Worm (Caenorhabditis elegans) whole organism, L3 larva: ENCODE data around the gene lips-13.

Source experiments
- R02D3.7 ChIP-seq: fragments of 150-350 bp; optimal IDR thresholded peaks from 2 replicates; lab custom pipeline; 2014; ENCODE audit warnings: missing biosample characterization, missing genetic modification characterization
- aly-2 ChIP-seq: fragments of 150-350 bp; optimal IDR thresholded peaks from 2 replicates; lab custom pipeline; 2014; ENCODE audit warnings: missing biosample characterization, missing genetic modification characterization
- ceh-28 ChIP-seq: fragments of 150-350 bp; optimal IDR thresholded peaks from 2 replicates; lab custom pipeline; 2014; ENCODE audit warnings: missing biosample characterization, missing genetic modification reagents, missing genetic modification characterization
- egl-27 ChIP-seq: sonication (generic microtip); optimal IDR thresholded peaks from 4 replicates; lab custom pipeline; 2017; ENCODE audit warnings: missing biosample characterization, missing genetic modification reagents, missing genetic modification characterization
- egl-5 ChIP-seq: fragments of 150-350 bp; optimal IDR thresholded peaks from 2 replicates; lab custom pipeline; 2017; ENCODE audit warnings: missing biosample characterization, missing genetic modification reagents, missing genetic modification characterization, inconsistent platforms
- elt-1 ChIP-seq: fragments of 150-350 bp; optimal IDR thresholded peaks from 2 replicates; lab custom pipeline; 2014; ENCODE audit warnings: missing biosample characterization, missing genetic modification characterization
- elt-2 ChIP-seq: sonication (generic microtip); optimal IDR thresholded peaks from 2 replicates; lab custom pipeline; 2016; ENCODE audit warnings: missing genetic modification reagents, mild to moderate bottlenecking, missing genetic modification characterization, missing compliant biosample characterization
- elt-3 ChIP-seq, 3 experiments: fragments of 150-350 bp in 1 of 3; sonication (generic microtip) in 2 of 3; optimal IDR thresholded peaks; 2 replicates in 2 of 3; 4 replicates in 1 of 3; lab custom pipeline; 2014 to 2017; ENCODE audit warnings: missing biosample characterization in 3 of 3, missing genetic modification characterization in 3 of 3
- fkh-10 ChIP-seq: sonication (generic microtip); optimal IDR thresholded peaks from 2 replicates; lab custom pipeline; 2017; ENCODE audit warnings: missing biosample characterization, missing genetic modification reagents, missing genetic modification characterization
- fos-1 ChIP-seq: fragments of 150-350 bp; optimal IDR thresholded peaks from 2 replicates; lab custom pipeline; 2014; ENCODE audit warnings: missing biosample characterization, missing genetic modification characterization
- jun-1 ChIP-seq: fragments of 150-350 bp; optimal IDR thresholded peaks from 2 replicates; lab custom pipeline; 2014; ENCODE audit warnings: missing biosample characterization, missing genetic modification reagents, missing genetic modification characterization
- lin-15B ChIP-seq: fragments of 150-350 bp; optimal IDR thresholded peaks from 2 replicates; lab custom pipeline; 2014; ENCODE audit warnings: missing biosample characterization, missing genetic modification characterization
- lin-39 ChIP-seq: fragments of 150-350 bp; optimal IDR thresholded peaks from 2 replicates; lab custom pipeline; 2018; ENCODE audit warnings: missing biosample characterization, missing genetic modification reagents, missing genetic modification characterization
- lsy-12 ChIP-seq: sonication (generic microtip); optimal IDR thresholded peaks from 2 replicates; lab custom pipeline; 2016; ENCODE audit warnings: mild to moderate bottlenecking, missing genetic modification characterization, missing compliant biosample characterization
- mdl-1 ChIP-seq: fragments of 150-350 bp; optimal IDR thresholded peaks from 2 replicates; lab custom pipeline; 2014; ENCODE audit warnings: missing biosample characterization, missing genetic modification characterization
- nfya-1 ChIP-seq: sonication (generic microtip); optimal IDR thresholded peaks from 2 replicates; lab custom pipeline; 2017; ENCODE audit warnings: missing genetic modification characterization, mild to moderate bottlenecking, missing compliant biosample characterization, antibody characterized with exemption, moderate library complexity; ENCODE audit not compliant: insufficient read depth
- nhr-11 ChIP-seq: fragments of 150-350 bp; optimal IDR thresholded peaks from 2 replicates; lab custom pipeline; 2014; ENCODE audit warnings: missing biosample characterization, missing genetic modification characterization
- nhr-12 ChIP-seq: fragments of 150-350 bp; optimal IDR thresholded peaks from 2 replicates; lab custom pipeline; 2014; ENCODE audit warnings: missing biosample characterization, missing genetic modification characterization
- nhr-23 ChIP-seq: fragments of 150-350 bp; optimal IDR thresholded peaks from 2 replicates; lab custom pipeline; 2014; ENCODE audit warnings: missing biosample characterization, missing genetic modification reagents, missing genetic modification characterization
- nhr-25 ChIP-seq: sonication (generic microtip); optimal IDR thresholded peaks from 2 replicates; lab custom pipeline; 2017; ENCODE audit warnings: missing biosample characterization, missing genetic modification characterization
- nhr-28 ChIP-seq: fragments of 150-350 bp; optimal IDR thresholded peaks from 2 replicates; lab custom pipeline; 2014; ENCODE audit warnings: missing biosample characterization, missing genetic modification characterization
- nhr-43 ChIP-seq: sonication (generic microtip); optimal IDR thresholded peaks from 2 replicates; lab custom pipeline; 2016; ENCODE audit warnings: mild to moderate bottlenecking, missing genetic modification characterization, missing compliant biosample characterization; ENCODE audit not compliant: poor library complexity, severe bottlenecking
- nhr-76 ChIP-seq: fragments of 150-350 bp; sonication (generic microtip); optimal IDR thresholded peaks from 5 replicates; lab custom pipeline; 2014; ENCODE audit warnings: missing biosample characterization, missing genetic modification characterization
- pqm-1 ChIP-seq: fragments of 150-350 bp; optimal IDR thresholded peaks from 2 replicates; lab custom pipeline; 2017; ENCODE audit warnings: missing biosample characterization, missing genetic modification characterization, inconsistent platforms
- skn-1 ChIP-seq: fragments of 150-350 bp; optimal IDR thresholded peaks from 2 replicates; lab custom pipeline; 2014; ENCODE audit warnings: missing biosample characterization, missing genetic modification characterization
- snpc-4 ChIP-seq: fragments of 150-350 bp; optimal IDR thresholded peaks from 2 replicates; lab custom pipeline; 2014; ENCODE audit warnings: missing biosample characterization, missing genetic modification characterization
- unc-39 ChIP-seq: sonication (generic microtip); optimal IDR thresholded peaks from 4 replicates; lab custom pipeline; 2017; ENCODE audit warnings: missing biosample characterization, missing genetic modification characterization
- unc-62 ChIP-seq: fragments of 150-350 bp; sonication (generic microtip); optimal IDR thresholded peaks from 4 replicates; lab custom pipeline; 2014; ENCODE audit warnings: missing biosample characterization, missing genetic modification reagents, missing genetic modification characterization
- zag-1 ChIP-seq: fragments of 150-350 bp; optimal IDR thresholded peaks from 2 replicates; lab custom pipeline; 2014; ENCODE audit warnings: missing biosample characterization, missing genetic modification characterization
- ztf-11 ChIP-seq: fragments of 150-350 bp; optimal IDR thresholded peaks from 2 replicates; lab custom pipeline; 2014; ENCODE audit warnings: missing biosample characterization, missing genetic modification characterization

The lips-13 gene

DNA sequence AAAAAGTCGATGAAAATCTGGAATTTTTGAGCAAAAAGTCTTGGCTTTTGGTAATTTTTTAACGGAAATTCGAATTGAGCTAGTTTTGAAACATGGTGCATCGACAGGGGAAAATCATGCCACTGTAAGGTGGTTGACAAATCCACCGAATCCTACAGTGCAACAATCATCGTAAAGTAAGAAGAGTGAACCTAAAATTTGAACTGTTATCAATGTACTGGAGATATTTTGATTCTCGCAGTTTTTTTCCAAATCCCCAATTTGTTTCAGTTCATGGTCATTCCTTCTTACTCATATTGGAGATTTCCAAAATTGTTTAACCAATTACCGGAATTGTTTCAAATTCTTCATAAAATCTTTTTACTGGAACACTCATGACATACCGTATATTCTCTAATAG lies 34.9 kb upstream of the lips-13 start:
- TF ChIP-seq nhr-23 (no peak), elt-2 (peak; percentile 30)

DNA sequence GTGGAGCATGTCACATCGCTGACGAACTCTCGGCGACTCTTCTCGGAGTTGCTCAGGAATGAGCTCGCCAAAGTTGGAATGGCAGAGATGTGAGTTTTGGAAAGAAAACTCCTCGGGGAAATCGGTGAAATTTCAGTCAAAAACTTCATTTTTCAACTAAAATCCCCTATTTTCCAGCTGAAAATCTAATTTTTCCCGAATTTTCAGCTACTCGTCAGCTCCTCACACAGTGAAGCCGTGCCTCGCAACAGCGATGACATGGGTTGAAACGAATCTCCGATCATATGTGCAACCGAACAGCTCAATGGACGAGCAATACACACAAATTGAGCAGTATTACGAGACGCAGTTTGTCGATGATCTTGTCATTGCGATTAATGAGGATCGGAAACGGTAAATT lies 34.0 kb upstream of the lips-13 start:
- TF ChIP-seq unc-39 (tag; lab: Kevin White, UChicago) (no peak), pqm-1 (tag; lab: Kevin White, UChicago) (no peak), nhr-11 (no peak), aly-2 (no peak), elt-2 (no peak), mdl-1 (tag; lab: Kevin White, UChicago) (no peak)

DNA sequence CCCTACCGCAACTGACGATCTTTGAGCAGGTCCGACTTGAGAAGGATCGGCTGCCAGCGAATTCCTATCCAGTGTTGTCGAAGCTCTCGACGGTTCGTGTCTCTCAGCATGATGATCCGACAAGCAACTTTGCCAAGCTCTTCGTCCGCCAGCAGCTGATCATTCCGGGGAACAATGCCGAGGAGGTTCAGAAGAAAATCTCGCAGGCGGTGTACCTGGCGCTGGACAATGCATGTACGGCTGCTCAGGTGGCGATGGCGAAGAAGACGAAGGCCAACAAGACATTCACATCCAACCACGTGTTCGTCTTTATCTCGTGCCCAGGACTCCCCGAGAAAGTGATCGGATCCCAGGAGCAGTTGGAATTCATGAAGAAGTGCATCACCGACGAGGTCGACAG lies 31.5 kb upstream of the lips-13 start:
- no peak for TF ChIP-seq jun-1 (tag; lab: Kevin White, UChicago)
- no peak for TF ChIP-seq lin-39 (tag; lab: Kevin White, UChicago)
- TF ChIP-seq, all 47 proteins: peak for 0

DNA sequence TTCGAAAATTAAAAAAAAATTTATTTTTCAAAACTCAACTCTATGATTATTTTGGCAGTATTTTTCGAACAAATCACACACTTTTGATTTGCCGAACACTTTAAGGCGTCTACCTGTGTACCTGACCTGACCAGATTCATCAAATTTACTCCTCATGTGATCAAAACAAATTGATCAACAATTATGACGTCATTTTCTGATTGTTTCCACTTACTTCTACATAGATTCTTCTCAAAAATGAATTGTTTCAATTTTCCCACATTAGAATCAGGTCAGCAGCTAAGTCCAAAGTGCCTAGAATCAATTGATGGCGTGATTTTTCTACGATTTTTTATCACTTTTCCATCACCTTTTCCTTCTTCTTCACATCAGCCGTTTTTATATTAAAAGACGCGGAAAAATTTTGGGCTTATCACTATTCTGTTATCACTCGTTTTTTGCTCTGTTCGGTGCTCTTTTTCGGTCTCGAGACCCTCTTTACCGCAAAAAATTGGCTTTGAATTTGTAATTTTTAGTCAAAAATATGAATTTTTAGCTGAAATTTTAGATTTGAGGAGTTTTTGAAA lies 25.4 kb upstream of the lips-13 start:
- peak; percentile 76 for TF ChIP-seq elt-2
- TF ChIP-seq elt-1 = no peak
- TF ChIP-seq skn-1 (tag; lab: Kevin White, UChicago) = no peak
- no peak for TF ChIP-seq R02D3.7 (tag; lab: Kevin White, UChicago)
- no peak for TF ChIP-seq unc-39 (tag; lab: Kevin White, UChicago)
- no peak for TF ChIP-seq nhr-76 (tag; lab: Kevin White, UChicago)
- no peak for TF ChIP-seq zag-1 (tag; lab: Kevin White, UChicago)
- peak; percentile 65 for TF ChIP-seq nhr-43 (tag; lab: Kevin White, UChicago)
- no peak for TF ChIP-seq jun-1 (tag; lab: Kevin White, UChicago)
- TF ChIP-seq pqm-1 (tag; lab: Kevin White, UChicago) = peak; percentile 64
- no peak for TF ChIP-seq fos-1
- TF ChIP-seq lsy-12 (tag; lab: Kevin White, UChicago) = no peak
- TF ChIP-seq nfya-1 (tag; lab: Kevin White, UChicago) = no peak
- no peak for TF ChIP-seq lin-15B (tag; lab: Kevin White, UChicago)
- no peak for TF ChIP-seq lin-39 (tag; lab: Kevin White, UChicago)
- no peak for TF ChIP-seq nhr-12 (tag; lab: Kevin White, UChicago)
- TF ChIP-seq egl-5 (tag; lab: Kevin White, UChicago) = no peak
- no peak for TF ChIP-seq egl-27 (tag; lab: Kevin White, UChicago)
- TF ChIP-seq elt-3 (tag; optimal IDR thresholded peaks at IDR 0.05; lab: Kevin White, UChicago) = no peak
- no peak for TF ChIP-seq aly-2
- TF ChIP-seq nhr-25 (tag; lab: Kevin White, UChicago) = no peak
- TF ChIP-seq snpc-4 (tag; lab: Kevin White, UChicago) = no peak
- no peak for TF ChIP-seq nhr-11
- no peak for TF ChIP-seq fkh-10 (GFP tag; lab: Kevin White, UChicago)
- TF ChIP-seq ztf-11 (tag; lab: Kevin White, UChicago) = no peak
- no peak for TF ChIP-seq unc-62 (GFP tag; lab: Kevin White, UChicago)
- no peak for TF ChIP-seq ceh-28 (tag; lab: Kevin White, UChicago)
- TF ChIP-seq nhr-23 = peak; percentile 29
- TF ChIP-seq, all 47 proteins: peak for 4

DNA sequence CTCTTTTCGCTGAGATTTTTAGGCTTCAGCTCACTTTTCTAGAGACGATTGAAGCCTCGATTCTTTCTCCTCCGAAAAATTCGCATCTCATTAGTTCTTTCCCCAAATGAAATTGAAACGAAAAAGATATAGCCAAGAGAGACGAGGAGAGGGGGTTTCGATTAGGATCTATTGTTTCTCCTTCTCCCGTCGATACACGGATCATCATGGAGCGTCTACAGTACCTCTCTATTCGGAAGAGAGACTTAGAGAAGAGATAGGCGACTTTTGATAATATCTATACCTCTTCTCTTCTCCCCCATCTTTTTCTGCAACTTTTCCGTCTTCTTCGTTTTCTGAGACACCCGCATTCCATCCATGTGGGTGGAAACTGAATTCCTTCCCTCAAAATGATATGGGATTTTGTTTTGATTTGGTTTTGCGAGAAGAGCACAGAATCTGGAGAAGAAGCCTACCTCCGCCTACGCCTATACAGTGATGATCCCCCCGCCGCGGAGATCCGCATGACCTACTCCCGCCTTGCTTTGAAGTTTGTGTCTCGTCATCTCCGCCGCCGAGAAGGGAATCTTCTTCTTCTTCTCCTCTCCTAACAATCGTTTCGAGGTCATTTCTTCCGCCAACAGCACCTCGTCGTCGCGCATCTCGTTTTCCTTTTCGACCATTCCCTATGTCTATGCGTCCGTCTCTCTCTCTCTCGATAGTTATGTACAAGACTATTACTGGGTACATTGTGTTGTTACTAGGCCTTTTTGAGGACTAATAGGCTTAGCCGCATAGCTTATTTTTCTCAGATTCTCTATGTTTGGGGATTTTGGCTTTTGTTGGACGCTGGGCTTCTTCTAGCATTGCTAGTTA lies 24.1 kb upstream of the lips-13 start:
- TF ChIP-seq unc-62 (GFP tag; lab: Kevin White, UChicago) (no peak), lin-39 (tag; lab: Kevin White, UChicago) (no peak), nhr-23 (peak; percentile 17), nhr-28 (no peak), jun-1 (tag; lab: Kevin White, UChicago) (no peak), pqm-1 (tag; lab: Kevin White, UChicago) (no peak), elt-1 (peak; percentile 43), nhr-25 (tag; lab: Kevin White, UChicago) (peak; percentile 44), fos-1 (no peak), aly-2 (no peak)
